Fruit fly (Drosophila melanogaster) whole organism, embryonic: ENCODE measurements around the gene UQCR-6.4L.

Source experiments
- CG11085 ChIP-seq: fragments of 200-800 bp; sonication (Bioruptor generic); IDR thresholded peaks from 2 replicates; pipeline ENCODE4 v1.3.6; 2022; ENCODE audit warnings: missing biosample characterization, missing genetic modification characterization
- CG11560 ChIP-seq: fragments of 200-800 bp; sonication (Bioruptor generic); IDR thresholded peaks from 3 replicates; pipeline ENCODE4 v1.3.6; 2022; ENCODE audit warnings: missing biosample characterization, missing genetic modification characterization
- CG13424 ChIP-seq: fragments of 200-800 bp; sonication (Bioruptor generic); optimal IDR thresholded peaks from 2 replicates; lab custom pipeline; 2019; ENCODE audit warnings: missing biosample characterization, mild to moderate bottlenecking, missing genetic modification characterization, moderate library complexity
- CG14710 ChIP-seq: fragments of 200-800 bp; sonication (Bioruptor generic); optimal IDR thresholded peaks from 3 replicates; lab custom pipeline; 2019; ENCODE audit warnings: missing biosample characterization, mild to moderate bottlenecking, missing genetic modification characterization, moderate library complexity
- CG14860 ChIP-seq: fragments of 200-800 bp; sonication (Bioruptor generic); IDR thresholded peaks from 3 replicates; pipeline ENCODE4 v1.3.6; 2022; ENCODE audit warnings: missing biosample characterization, missing genetic modification characterization; ENCODE audit not compliant: partially characterized antibody
- CG15011 ChIP-seq: fragments of 200-800 bp; sonication (Bioruptor generic); optimal IDR thresholded peaks from 3 replicates; lab custom pipeline; 2018; ENCODE audit warnings: missing biosample characterization, mild to moderate bottlenecking, missing genetic modification characterization
- CG15479 ChIP-seq: fragments of 200-800 bp; sonication (Bioruptor generic); optimal IDR thresholded peaks from 3 replicates; lab custom pipeline; 2019; ENCODE audit warnings: missing biosample characterization, mild to moderate bottlenecking, missing genetic modification characterization, moderate library complexity
- CG15601 ChIP-seq: fragments of 200-800 bp; sonication (Bioruptor generic); optimal IDR thresholded peaks from 3 replicates; lab custom pipeline; 2019; ENCODE audit warnings: missing biosample characterization, mild to moderate bottlenecking, missing genetic modification characterization, moderate library complexity
- CG1602 ChIP-seq: fragments of 200-800 bp; sonication (Bioruptor generic); optimal IDR thresholded peaks from 3 replicates; lab custom pipeline; 2016; ENCODE audit warnings: missing biosample characterization, missing genetic modification characterization
- CG16815 ChIP-seq: fragments of 200-800 bp; sonication (Bioruptor generic); optimal IDR thresholded peaks from 3 replicates; lab custom pipeline; 2017; ENCODE audit warnings: missing biosample characterization, mild to moderate bottlenecking, missing genetic modification characterization
- CG17186 ChIP-seq: fragments of 200-800 bp; sonication (Bioruptor generic); optimal IDR thresholded peaks from 3 replicates; lab custom pipeline; 2017; ENCODE audit warnings: missing biosample characterization, missing genetic modification reagents, missing genetic modification characterization
- CG18011 ChIP-seq: fragments of 200-800 bp; sonication (Bioruptor generic); optimal IDR thresholded peaks from 2 replicates; lab custom pipeline; 2017; ENCODE audit warnings: missing biosample characterization, missing genetic modification characterization, mild to moderate bottlenecking, moderate library complexity, missing genotype
- CG18599 ChIP-seq: fragments of 200-800 bp; sonication (Bioruptor generic); optimal IDR thresholded peaks from 3 replicates; lab custom pipeline; 2017; ENCODE audit warnings: missing biosample characterization, missing genetic modification characterization, mild to moderate bottlenecking, moderate library complexity, missing genetic modification reagents
- CG2199 ChIP-seq: fragments of 200-800 bp; sonication (Bioruptor generic); IDR thresholded peaks from 3 replicates; pipeline ENCODE4 v1.3.6; 2022; ENCODE audit warnings: missing biosample characterization, missing genetic modification characterization
- CG2678 ChIP-seq: fragments of 200-800 bp; sonication (Bioruptor generic); optimal IDR thresholded peaks from 3 replicates; lab custom pipeline; 2019; ENCODE audit warnings: missing biosample characterization, mild to moderate bottlenecking, missing genetic modification characterization, moderate library complexity
- CG31441 ChIP-seq: fragments of 200-800 bp; sonication (Bioruptor generic); IDR thresholded peaks from 2 replicates; pipeline ENCODE4 v1.3.6; 2022; ENCODE audit warnings: missing biosample characterization, missing genetic modification characterization
- CG3281 ChIP-seq: fragments of 200-800 bp; sonication (Bioruptor generic); optimal IDR thresholded peaks from 3 replicates; lab custom pipeline; 2017; ENCODE audit warnings: missing biosample characterization, mild to moderate bottlenecking, missing genetic modification characterization
- CG4328 ChIP-seq: fragments of 200-800 bp; sonication (Bioruptor generic); optimal IDR thresholded peaks from 3 replicates; lab custom pipeline; 2017; ENCODE audit warnings: missing biosample characterization, missing genetic modification reagents, missing genetic modification characterization
- CG4730 ChIP-seq: fragments of 200-800 bp; sonication (Bioruptor generic); IDR thresholded peaks from 2 replicates; pipeline ENCODE4 v1.3.6; 2022; ENCODE audit warnings: missing biosample characterization, missing genetic modification characterization
- CG7987 ChIP-seq: fragments of 200-800 bp; sonication (Bioruptor generic); optimal IDR thresholded peaks from 2 replicates; lab custom pipeline; 2018; ENCODE audit warnings: missing biosample characterization, mild to moderate bottlenecking, missing genetic modification characterization, moderate library complexity
- CG8924 ChIP-seq: fragments of 200-800 bp; optimal IDR thresholded peaks from 3 replicates; lab custom pipeline; 2019; ENCODE audit warnings: missing biosample characterization, mild to moderate bottlenecking, missing genetic modification characterization, moderate library complexity
- CG9437 ChIP-seq: fragments of 200-800 bp; sonication (Bioruptor generic); optimal IDR thresholded peaks from 2 replicates; lab custom pipeline; 2018; ENCODE audit warnings: missing biosample characterization, mild to moderate bottlenecking, missing genetic modification characterization
- CG9609 ChIP-seq: fragments of 200-800 bp; sonication (Bioruptor generic); optimal IDR thresholded peaks from 3 replicates; lab custom pipeline; 2016; ENCODE audit warnings: missing biosample characterization, missing genetic modification characterization
- CG9727 ChIP-seq: fragments of 200-800 bp; sonication (Bioruptor generic); optimal IDR thresholded peaks from 3 replicates; lab custom pipeline; 2017; ENCODE audit warnings: missing biosample characterization, mild to moderate bottlenecking, missing genetic modification characterization
- E2f2 ChIP-seq: fragments of 200-800 bp; sonication (Bioruptor generic); IDR thresholded peaks from 2 replicates; pipeline ENCODE4 v1.3.6; 2022; ENCODE audit warnings: missing biosample characterization, missing genetic modification characterization
- Fer1 ChIP-seq: fragments of 200-800 bp; sonication (Bioruptor generic); optimal IDR thresholded peaks from 2 replicates; lab custom pipeline; 2017; ENCODE audit warnings: missing biosample characterization, mild to moderate bottlenecking, missing genetic modification characterization
- Hr78 ChIP-seq, 2 experiments: fragments of 200-800 bp in 1 of 2; fragments of >200 bp in 1 of 2; sonication (Bioruptor generic) in 1 of 2; optimal IDR thresholded peaks; 2 replicates each; lab custom pipeline; 2017 to 2019; ENCODE audit warnings: missing biosample characterization in 2 of 2, missing genetic modification characterization in 2 of 2, mild to moderate bottlenecking in 1 of 2, moderate library complexity in 1 of 2
- Mad ChIP-seq: fragments of 200-800 bp; sonication (Bioruptor generic); optimal IDR thresholded peaks from 2 replicates; lab custom pipeline; 2016; ENCODE audit warnings: missing biosample characterization, missing genetic modification characterization
- Myb ChIP-seq: fragments of 200-800 bp; sonication (Bioruptor generic); optimal IDR thresholded peaks from 2 replicates; lab custom pipeline; 2016; ENCODE audit warnings: missing biosample characterization, missing genetic modification characterization
- ab ChIP-seq: fragments of 200-800 bp; sonication (Bioruptor generic); optimal IDR thresholded peaks from 2 replicates; lab custom pipeline; 2016; ENCODE audit warnings: missing biosample characterization, missing genetic modification characterization
- caup ChIP-seq: fragments of 200-800 bp; sonication (Bioruptor generic); optimal IDR thresholded peaks from 3 replicates; lab custom pipeline; 2017; ENCODE audit warnings: missing biosample characterization, mild to moderate bottlenecking, missing genetic modification characterization, moderate library complexity; ENCODE audit not compliant: severe bottlenecking
- crc ChIP-seq: fragments of 200-800 bp; sonication (Bioruptor generic); optimal IDR thresholded peaks from 2 replicates; lab custom pipeline; 2016; ENCODE audit warnings: missing biosample characterization, missing genetic modification characterization
- crol ChIP-seq: fragments of 200-800 bp; sonication (Bioruptor generic); IDR thresholded peaks from 2 replicates; pipeline ENCODE4 v1.3.6; 2022; ENCODE audit warnings: missing biosample characterization, missing genetic modification characterization
- crp ChIP-seq, 2 experiments: fragments of 200-800 bp; sonication (Bioruptor generic); optimal IDR thresholded peaks; 2 replicates in 1 of 2; 3 replicates in 1 of 2; lab custom pipeline; 2017; ENCODE audit warnings: missing biosample characterization in 2 of 2, missing genetic modification characterization in 2 of 2, mild to moderate bottlenecking in 1 of 2, moderate library complexity in 1 of 2
- ems ChIP-seq: fragments of 200-800 bp; sonication (Bioruptor generic); optimal IDR thresholded peaks from 3 replicates; lab custom pipeline; 2016; ENCODE audit warnings: missing biosample characterization, missing genetic modification characterization
- en ChIP-seq: fragments of 200-800 bp; sonication (Bioruptor generic); optimal IDR thresholded peaks from 2 replicates; lab custom pipeline; 2016; ENCODE audit warnings: missing biosample characterization, missing genetic modification characterization
- fd102C ChIP-seq: fragments of 200-800 bp; sonication (Bioruptor generic); optimal IDR thresholded peaks from 2 replicates; lab custom pipeline; 2018; ENCODE audit warnings: missing biosample characterization, mild to moderate bottlenecking, missing genetic modification characterization, moderate library complexity
- gce ChIP-seq: fragments of 200-800 bp; sonication (Bioruptor generic); IDR thresholded peaks from 3 replicates; pipeline ENCODE4 v1.3.6; 2022; ENCODE audit warnings: missing biosample characterization, missing genetic modification characterization
- h ChIP-seq: fragments of >200 bp; optimal IDR thresholded peaks from 2 replicates; lab custom pipeline; 2017
- hbn ChIP-seq: fragments of 200-800 bp; sonication (Bioruptor generic); IDR thresholded peaks from 2 replicates; pipeline ENCODE4 v1.3.6; 2022; ENCODE audit warnings: missing biosample characterization, missing genetic modification characterization; ENCODE audit not compliant: partially characterized antibody
- jing ChIP-seq: fragments of 200-800 bp; sonication (Bioruptor generic); optimal IDR thresholded peaks from 2 replicates; lab custom pipeline; 2018; ENCODE audit warnings: missing biosample characterization, mild to moderate bottlenecking, missing genetic modification characterization
- lbe ChIP-seq: fragments of 200-800 bp; sonication (Bioruptor generic); optimal IDR thresholded peaks from 2 replicates; lab custom pipeline; 2016; ENCODE audit warnings: missing biosample characterization, mild to moderate bottlenecking, missing genetic modification characterization
- nau ChIP-seq: fragments of 200-800 bp; sonication (Bioruptor generic); optimal IDR thresholded peaks from 3 replicates; lab custom pipeline; 2017; ENCODE audit warnings: missing biosample characterization, mild to moderate bottlenecking, missing genetic modification characterization, missing genetic modification reagents
- nom ChIP-seq: fragments of 200-800 bp; sonication (Bioruptor generic); optimal IDR thresholded peaks from 2 replicates; lab custom pipeline; 2017; ENCODE audit warnings: missing biosample characterization, missing genetic modification characterization, mild to moderate bottlenecking, moderate library complexity, missing genetic modification reagents
- pfk ChIP-seq: fragments of 200-800 bp; sonication (Bioruptor generic); optimal IDR thresholded peaks from 2 replicates; lab custom pipeline; 2018; ENCODE audit warnings: missing biosample characterization, mild to moderate bottlenecking, missing genetic modification characterization, moderate library complexity
- pita ChIP-seq: fragments of 200-800 bp; sonication (Bioruptor generic); optimal IDR thresholded peaks from 2 replicates; lab custom pipeline; 2017; ENCODE audit warnings: missing biosample characterization, mild to moderate bottlenecking, missing genetic modification characterization
- slou ChIP-seq: fragments of 200-800 bp; sonication (Bioruptor generic); optimal IDR thresholded peaks from 3 replicates; lab custom pipeline; 2016; ENCODE audit warnings: missing biosample characterization, missing genetic modification characterization
- tin ChIP-seq: fragments of 200-800 bp; sonication (Bioruptor generic); optimal IDR thresholded peaks from 3 replicates; lab custom pipeline; 2016; ENCODE audit warnings: missing biosample characterization, missing genetic modification characterization
- tio ChIP-seq: fragments of 200-800 bp; sonication (Bioruptor generic); optimal IDR thresholded peaks from 2 replicates; lab custom pipeline; 2017; ENCODE audit warnings: missing biosample characterization, missing genetic modification characterization, inconsistent platforms
- zf30C ChIP-seq: fragments of 200-800 bp; sonication (Bioruptor generic); optimal IDR thresholded peaks from 3 replicates; lab custom pipeline; 2018; ENCODE audit warnings: missing biosample characterization, mild to moderate bottlenecking, missing genetic modification characterization

The UQCR-6.4L gene

DNA sequence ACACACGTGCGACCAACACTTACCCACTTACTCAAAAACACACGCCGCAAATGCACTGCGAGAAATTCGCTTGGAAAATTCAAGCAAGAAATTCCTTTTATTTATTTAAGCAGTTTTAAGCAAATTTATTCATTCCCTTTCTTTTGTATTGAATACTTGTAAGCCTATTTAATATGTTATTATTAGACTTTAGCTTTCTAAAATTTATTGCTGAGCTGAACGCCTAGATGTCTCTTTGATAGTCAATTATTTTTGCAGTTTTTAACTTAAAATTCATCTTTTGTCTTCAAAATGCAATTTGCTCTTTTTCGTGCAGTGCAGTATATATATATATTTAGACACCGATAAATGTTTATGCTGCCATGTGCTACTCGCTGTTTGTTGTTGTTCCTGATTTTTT, 32.6 kb upstream of the UQCR-6.4L start (continued):
- TF ChIP-seq CG17186 (GFP tag; lab: Kevin White, UChicago) (peak; percentile 6), E2f2 (GFP tag; lab: Robert Waterston, UW) (peak; percentile 47; the same call in 1 of the 2 replicates), CG9609 (GFP tag; lab: Kevin White, UChicago) (no peak), CG9437 (peak; percentile 80), CG11085 (GFP tag; lab: Robert Waterston, UW) (peak; percentile 36; the same call in 1 of the 2 replicates), CG31441 (GFP tag; lab: Robert Waterston, UW) (peak; percentile 88), CG11560 (tag; lab: Robert Waterston, UW) (0 out of 3 replicates have a peak, but pooled peaks have one; percentile 61), CG1602 (peak; percentile 71), CG18011 (GFP tag; lab: Kevin White, UChicago) (peak; percentile 49), Fer1 (GFP tag; lab: Kevin White, UChicago) (peak; percentile 85), CG14710 (peak; percentile 85), crc (GFP tag; lab: Kevin White, UChicago) (no peak), tin (GFP tag; lab: Kevin White, UChicago) (peak; percentile 79), tio (GFP tag; lab: Kevin White, UChicago) (peak; percentile 87), slou (GFP tag; lab: Kevin White, UChicago) (peak; percentile 54), CG14860 (no peak), ab (GFP tag; lab: Kevin White, UChicago) (peak; percentile 62), CG7987 (no peak), Myb (GFP tag; lab: Kevin White, UChicago) (peak; percentile 31), h (lab: Kevin White, UChicago) (no peak), CG4730 (GFP tag; lab: Robert Waterston, UW) (peak; percentile 57), CG15601 (tag; lab: Kevin White, UChicago) (peak; percentile 69), gce (GFP tag; lab: Robert Waterston, UW) (no peak), CG15011 (GFP tag; lab: Kevin White, UChicago) (peak; percentile 72), en (GFP tag; lab: Kevin White, UChicago) (peak; percentile 43), CG16815 (peak; percentile 74), Hr78 (GFP tag; optimal IDR thresholded peaks at IDR 0.05; lab: Kevin White, UChicago) (peak in 1 of 2 experiments; percentile 46), nom (GFP tag; lab: Kevin White, UChicago) (no peak), CG4328 (GFP tag; lab: Kevin White, UChicago) (peak; percentile 70), ems (peak; percentile 49), CG9727 (GFP tag; lab: Kevin White, UChicago) (peak; percentile 84), CG15479 (GFP tag; lab: Kevin White, UChicago) (no peak), CG2678 (peak; percentile 93), lbe (GFP tag; lab: Kevin White, UChicago) (no peak), nau (peak; percentile 84), CG18599 (GFP tag; lab: Kevin White, UChicago) (peak; percentile 84), jing (GFP tag; lab: Kevin White, UChicago) (peak; percentile 60), crol (GFP tag; lab: Robert Waterston, UW) (no peak), CG13424 (peak; percentile 88), zf30C (GFP tag; lab: Kevin White, UChicago) (peak; percentile 48), Mad (GFP tag; lab: Kevin White, UChicago) (peak; percentile 65), pfk (GFP tag; lab: Kevin White, UChicago) (no peak), fd102C (GFP tag; lab: Kevin White, UChicago) (no peak), caup (peak; percentile 71), CG3281 (GFP tag; lab: Kevin White, UChicago) (peak; percentile 86), crp (GFP tag; optimal IDR thresholded peaks at IDR 0.05; lab: Kevin White, UChicago) (peak in 1 of 2 experiments; percentile 21), pita (no peak), CG8924 (tag; lab: Kevin White, UChicago) (peak; percentile 87), CG2199 (GFP tag; lab: Robert Waterston, UW) (no peak), hbn (GFP tag; lab: Robert Waterston, UW) (no peak)
